In genomic region chrX:2469843-2470442, dm6 we compare ENCODE assay signal across 4 fruit fly cellular contexts.
TF ChIP-seq lines count a peak whose summit lies in the region.

TSS of gene boi (minus strand) at chrX:2470043.

- TF ChIP-seq CTCF in whole organism, embryonic (GFP tag; optimal IDR thresholded peaks at IDR 0.05; lab: Kevin White, UChicago): peak; percentile 23

TF ChIP-seq in whole organism, embryonic, 481 proteins besides CTCF, POLR2A, EP300 and RAD21 (continues in another document):
- TF ChIP-seq Dbx (GFP tag; IDR thresholded peaks at IDR 0.05; lab: Robert Waterston, UW) (no peak), CG11695 (GFP tag; IDR thresholded peaks at IDR 0.05; lab: Robert Waterston, UW) (no peak), HLH4C (GFP tag; IDR thresholded peaks at IDR 0.05; lab: Robert Waterston, UW; ENCODE audit: partially characterized antibody) (no peak; the same call in 2 of the 3 replicates), CG11456 (GFP tag; IDR thresholded peaks at IDR 0.05; lab: Robert Waterston, UW) (no peak), CG9932 (GFP tag; IDR thresholded peaks at IDR 0.05; lab: Robert Waterston, UW) (no peak), CG5245 (GFP tag; optimal IDR thresholded peaks at IDR 0.05; lab: Kevin White, UChicago) (no peak), shn (GFP tag; optimal IDR thresholded peaks at IDR 0.05; lab: Kevin White, UChicago) (no peak), HLH54F (GFP tag; optimal IDR thresholded peaks at IDR 0.05; lab: Kevin White, UChicago) (no peak), CG15514 (GFP tag; optimal IDR thresholded peaks at IDR 0.05; lab: Kevin White, UChicago) (no peak), Ptx1 (GFP tag; IDR thresholded peaks at IDR 0.05; lab: Robert Waterston, UW) (no peak), CG10565 (GFP tag; optimal IDR thresholded peaks at IDR 0.05; lab: Kevin White, UChicago) (no peak), mld (GFP tag; IDR thresholded peaks at IDR 0.05; lab: Robert Waterston, UW; ENCODE audit: partially characterized antibody) (0 out of 3 replicates have a peak, but pooled peaks have one; percentile 15), CG3065 (GFP tag; optimal IDR thresholded peaks at IDR 0.05; lab: Kevin White, UChicago) (no peak), ttk (GFP tag; IDR thresholded peaks at IDR 0.05; lab: Robert Waterston, UW) (no peak), CG12769 (tag; optimal IDR thresholded peaks at IDR 0.05; lab: Kevin White, UChicago) (no peak), amos (GFP tag; IDR thresholded peaks at IDR 0.05; lab: Robert Waterston, UW; ENCODE audit: partially characterized antibody) (0 out of 2 replicates have a peak, but pooled peaks have one; percentile 14), MBD-R2 (GFP tag; IDR thresholded peaks at IDR 0.05; lab: Robert Waterston, UW) (no peak), bbx (GFP tag; IDR thresholded peaks at IDR 0.05; lab: Robert Waterston, UW; ENCODE audit: partially characterized antibody) (0 out of 2 replicates have a peak, but pooled peaks have one; percentile 28), fu2 (GFP tag; optimal IDR thresholded peaks at IDR 0.05; lab: Kevin White, UChicago) (no peak), inv (GFP tag; IDR thresholded peaks at IDR 0.05; lab: Robert Waterston, UW; ENCODE audit: partially characterized antibody) (no peak), insv (GFP tag; optimal IDR thresholded peaks at IDR 0.05; lab: Kevin White, UChicago) (peak in 1 of 2 experiments; percentile 38)

TF ChIP-seq in whole organism, prepupa, 60 proteins besides CTCF, POLR2A, EP300 and RAD21:
- TF ChIP-seq CG6792 (GFP tag; optimal IDR thresholded peaks at IDR 0.05; lab: Kevin White, UChicago) (no peak), CG11902 (GFP tag; optimal IDR thresholded peaks at IDR 0.05; lab: Kevin White, UChicago) (no peak), Sox102F (GFP tag; optimal IDR thresholded peaks at IDR 0.05; lab: Kevin White, UChicago) (peak; percentile 46), CG10631 (GFP tag; optimal IDR thresholded peaks at IDR 0.05; lab: Kevin White, UChicago) (no peak), topi (GFP tag; optimal IDR thresholded peaks at IDR 0.05; lab: Kevin White, UChicago) (peak; percentile 26), Eip78C (GFP tag; lab: Kevin White, UChicago) (peak; percentile 68), CG15336 (GFP tag; IDR thresholded peaks at IDR 0.05; lab: Robert Waterston, UW) (peak; percentile 25; the same call in 1 of the 2 replicates), fd85E (GFP tag; optimal IDR thresholded peaks at IDR 0.05; lab: Kevin White, UChicago) (peak; percentile 31), lz (GFP tag; optimal IDR thresholded peaks at IDR 0.05; lab: Kevin White, UChicago) (no peak), CG6854 (GFP tag; optimal IDR thresholded peaks at IDR 0.05; lab: Kevin White, UChicago) (peak; percentile 37), acj6 (GFP tag; optimal IDR thresholded peaks at IDR 0.05; lab: Kevin White, UChicago) (no peak), CG1621 (tag; optimal IDR thresholded peaks at IDR 0.05; lab: Kevin White, UChicago) (no peak), Met (GFP tag; optimal IDR thresholded peaks at IDR 0.05; lab: Kevin White, UChicago) (peak; percentile 31), net (GFP tag; optimal IDR thresholded peaks at IDR 0.05; lab: Kevin White, UChicago) (peak; percentile 38), dac (GFP tag; optimal IDR thresholded peaks at IDR 0.05; lab: Kevin White, UChicago) (no peak), CG16779 (tag; optimal IDR thresholded peaks at IDR 0.05; lab: Kevin White, UChicago) (no peak), eg (GFP tag; IDR thresholded peaks at IDR 0.05; lab: Robert Waterston, UW) (no peak; the same call in 2 of the 3 replicates), CG6163 (GFP tag; IDR thresholded peaks at IDR 0.05; lab: Robert Waterston, UW) (no peak), CG9139 (GFP tag; optimal IDR thresholded peaks at IDR 0.05; lab: Kevin White, UChicago) (peak; percentile 9), achi (GFP tag; optimal IDR thresholded peaks at IDR 0.05; lab: Kevin White, UChicago) (no peak), Eip75B (GFP tag; optimal IDR thresholded peaks at IDR 0.05; lab: Kevin White, UChicago) (peak; percentile 6), Gug (GFP tag; IDR thresholded peaks at IDR 0.05; lab: Robert Waterston, UW) (no peak), dsx (GFP tag; optimal IDR thresholded peaks at IDR 0.05; lab: Kevin White, UChicago; ENCODE audit: poor library complexity, severe bottlenecking) (no peak)

TF ChIP-seq in whole organism, pupa, 21 proteins besides CTCF, POLR2A, EP300 and RAD21:
- TF ChIP-seq Pif1A (GFP tag; optimal IDR thresholded peaks at IDR 0.05; lab: Kevin White, UChicago) (peak; percentile 19), CG8159 (tag; optimal IDR thresholded peaks at IDR 0.05; lab: Kevin White, UChicago) (no peak), EcR (GFP tag; optimal IDR thresholded peaks at IDR 0.05; lab: Kevin White, UChicago) (no peak), CG17806 (tag; optimal IDR thresholded peaks at IDR 0.05; lab: Kevin White, UChicago) (no peak), Ets98B (GFP tag; IDR thresholded peaks at IDR 0.05; lab: Robert Waterston, UW) (no peak; the same call in 1 of the 2 replicates), CG12605 (GFP tag; IDR thresholded peaks at IDR 0.05; lab: Robert Waterston, UW) (peak; percentile 48; the same call in 1 of the 2 replicates), rn (GFP tag; IDR thresholded peaks at IDR 0.05; lab: Robert Waterston, UW) (no peak), Pif1B (GFP tag; optimal IDR thresholded peaks at IDR 0.05; lab: Kevin White, UChicago) (peak; percentile 52), CG13204 (GFP tag; optimal IDR thresholded peaks at IDR 0.05; lab: Kevin White, UChicago) (no peak)

TF ChIP-seq in whole organism, wandering third instar larva, 38 proteins besides CTCF, POLR2A, EP300 and RAD21:
- TF ChIP-seq dsf (GFP tag; optimal IDR thresholded peaks at IDR 0.05; lab: Kevin White, UChicago; ENCODE audit: borderline replicate concordance) (no peak), dl (GFP tag; optimal IDR thresholded peaks at IDR 0.05; lab: Kevin White, UChicago; ENCODE audit: insufficient read depth in 1 of 2, partially characterized antibody in 2 of 2) (peak in 1 of 2 experiments; percentile 5), h (GFP tag; optimal IDR thresholded peaks at IDR 0.05; lab: Kevin White, UChicago) (no peak), Dif (GFP tag; optimal IDR thresholded peaks at IDR 0.05; lab: Kevin White, UChicago; ENCODE audit: partially characterized antibody) (peak; percentile 34), fru (GFP tag; optimal IDR thresholded peaks at IDR 0.05; lab: Kevin White, UChicago) (peak; percentile 32)

Comparison
In these comparisons a context has a peak if more than half of its experiments do, and no peak if none do; other contexts are left out.
1. Of the 7 proteins assayed by ChIP-seq in both whole organism, embryonic and whole organism, prepupa: peak only in whole organism, embryonic: none; only in whole organism, prepupa: CG6854 and Sox102F; in both: none; in neither: 5.